Fruit fly (Drosophila melanogaster): ENCODE measurements around the gene Droj2.

The Droj2 gene

dm6 chr3R:13366561-13367518, 15.1 kb upstream of the Droj2 start, which contains the start of gene Elp6 (continued):
- TF ChIP-seq Sox100B (GFP tag; optimal IDR thresholded peaks at IDR 0.05) (peak; percentile 81), ATbp (GFP tag; optimal IDR thresholded peaks at IDR 0.05) (peak; percentile 42), run (tag; optimal IDR thresholded peaks at IDR 0.05) (no peak), HHEX (GFP tag; optimal IDR thresholded peaks at IDR 0.05) (peak; percentile 71), CG10565 (GFP tag; optimal IDR thresholded peaks at IDR 0.05) (no peak), CHES-1-like (GFP tag; optimal IDR thresholded peaks at IDR 0.05) (no peak), sc (optimal IDR thresholded peaks at IDR 0.05) (no peak), sc (GFP tag; optimal IDR thresholded peaks at IDR 0.05) (peak; percentile 43), CG6175 (GFP tag; IDR thresholded peaks at IDR 0.05) (no peak), dysf (GFP tag; IDR thresholded peaks at IDR 0.05) (peak; percentile 76), CG11456 (GFP tag; IDR thresholded peaks at IDR 0.05) (peak; percentile 77; the same call in 2 of the 3 replicates), CG9437 (GFP tag; optimal IDR thresholded peaks at IDR 0.05) (peak; percentile 75), Lim3 (GFP tag; IDR thresholded peaks at IDR 0.05) (no peak), br (optimal IDR thresholded peaks at IDR 0.05) (no peak), danr (GFP tag; IDR thresholded peaks at IDR 0.05) (0 out of 2 replicates have a peak, but pooled peaks have one; percentile 43), mld (GFP tag; IDR thresholded peaks at IDR 0.05; ENCODE audit: partially characterized antibody) (no peak), Lhr (GFP tag; optimal IDR thresholded peaks at IDR 0.05) (no peak), BtbVII (GFP tag; optimal IDR thresholded peaks at IDR 0.05) (peak; percentile 41), seq (GFP tag; IDR thresholded peaks at IDR 0.05) (peak; percentile 46; the same call in 1 of the 2 replicates), E2f1 (GFP tag; IDR thresholded peaks at IDR 0.05) (peak; percentile 67), sens (GFP tag) (peak; percentile 93), CG4424 (GFP tag; optimal IDR thresholded peaks at IDR 0.05) (peak; percentile 79), caup (GFP tag; optimal IDR thresholded peaks at IDR 0.05; ENCODE audit: severe bottlenecking) (peak; percentile 71), CG12236 (GFP tag; optimal IDR thresholded peaks at IDR 0.05) (peak; percentile 32), Dll (GFP tag; IDR thresholded peaks at IDR 0.05; ENCODE audit: partially characterized antibody) (no peak), pum (GFP tag; optimal IDR thresholded peaks at IDR 0.05) (peak; percentile 65), CG13624 (GFP tag; optimal IDR thresholded peaks at IDR 0.05) (peak; percentile 43), Optix (GFP tag; IDR thresholded peaks at IDR 0.05) (no peak), CrebB (tag; optimal IDR thresholded peaks at IDR 0.05) (no peak), zen (tag; optimal IDR thresholded peaks at IDR 0.05) (no peak), Dip2 (GFP tag; IDR thresholded peaks at IDR 0.05) (0 out of 2 replicates have a peak, but pooled peaks have one; percentile 6), crc (GFP tag; optimal IDR thresholded peaks at IDR 0.05) (peak; percentile 35), Opbp (GFP tag; IDR thresholded peaks at IDR 0.05; ENCODE audit: partially characterized antibody) (no peak), lmd (GFP tag; IDR thresholded peaks at IDR 0.05) (peak; percentile 62), gro (GFP tag; optimal IDR thresholded peaks at IDR 0.05) (peak; percentile 44), CG34224 (GFP tag; IDR thresholded peaks at IDR 0.05; ENCODE audit: partially characterized antibody) (no peak), emc (GFP tag; optimal IDR thresholded peaks at IDR 0.05) (peak; percentile 48), CG7357 (GFP tag; IDR thresholded peaks at IDR 0.05) (no peak), NC2α (GFP tag; optimal IDR thresholded peaks at IDR 0.05) (no peak), chinmo (GFP tag; IDR thresholded peaks at IDR 0.05; ENCODE audit: partially characterized antibody) (no peak), gt (GFP tag; IDR thresholded peaks at IDR 0.05) (no peak), unc-4 (GFP tag; IDR thresholded peaks at IDR 0.05; ENCODE audit: partially characterized antibody) (no peak; the same call in 1 of the 2 replicates), fd102C (GFP tag; optimal IDR thresholded peaks at IDR 0.05) (no peak), Side (GFP tag; optimal IDR thresholded peaks at IDR 0.05) (peak; percentile 3), Nf-YB (GFP tag; optimal IDR thresholded peaks at IDR 0.05) (peak; percentile 0), CG10959 (GFP tag; IDR thresholded peaks at IDR 0.05) (no peak), Antp (GFP tag; optimal IDR thresholded peaks at IDR 0.05) (peak; percentile 61), CG7745 (tag; optimal IDR thresholded peaks at IDR 0.05) (no peak), org-1 (GFP tag; optimal IDR thresholded peaks at IDR 0.05) (peak; percentile 61)
